Fruit fly (Drosophila melanogaster) whole organism, embryonic: ENCODE results near the gene CG5157.

Source experiments
- CoRest ChIP-seq: fragments of 200-800 bp; sonication (Bioruptor generic); optimal IDR thresholded peaks from 3 replicates; lab custom pipeline; 2018; ENCODE audit warnings: missing biosample characterization, mild to moderate bottlenecking, missing genetic modification characterization, moderate library complexity
- Hr78 ChIP-seq, 2 experiments: fragments of 200-800 bp in 1 of 2; fragments of >200 bp in 1 of 2; sonication (Bioruptor generic) in 1 of 2; optimal IDR thresholded peaks; 2 replicates each; lab custom pipeline; 2017 to 2019; ENCODE audit warnings: missing biosample characterization in 2 of 2, missing genetic modification characterization in 2 of 2, mild to moderate bottlenecking in 1 of 2, moderate library complexity in 1 of 2
- gce ChIP-seq: fragments of 200-800 bp; sonication (Bioruptor generic); IDR thresholded peaks from 3 replicates; pipeline ENCODE4 v1.3.6; 2022; ENCODE audit warnings: missing biosample characterization, missing genetic modification characterization
- pzg ChIP-seq: fragments of 200-800 bp; sonication (Bioruptor generic); optimal IDR thresholded peaks from 3 replicates; lab custom pipeline; 2018; ENCODE audit warnings: missing biosample characterization, mild to moderate bottlenecking, missing genetic modification characterization, moderate library complexity

- TF ChIP-seq CoRest (no peak), gce (no peak), pzg (GFP tag; lab: Kevin White, UChicago) (no peak), Hr78 (GFP tag; optimal IDR thresholded peaks at IDR 0.05; lab: Kevin White, UChicago) (no peak)
Observed at dm6 chr3L:16181330-16181830, 43.7 kb upstream of the CG5157 start.
